Worm (Caenorhabditis elegans): Measurements from ENCODE around the gene nspb-1.

ce11 chrIV:6627798-6628197, 36.9 kb upstream of the nspb-1 start, which contains the start of gene cest-5.2:
- TF ChIP-seq dpl-1 (GFP tag; optimal IDR thresholded peaks at IDR 0.05) (no peak), jun-1 (tag; optimal IDR thresholded peaks at IDR 0.05) (no peak), lin-15B (tag; optimal IDR thresholded peaks at IDR 0.05) (no peak), aha-1 (tag) (no peak), nhr-25 (tag; optimal IDR thresholded peaks at IDR 0.05; ENCODE audit: borderline replicate concordance, insufficient read depth) (no peak), pha-4 (GFP tag; IDR thresholded peaks at IDR 0.05) (no peak), pha-4 (tag; optimal IDR thresholded peaks at IDR 0.05) (no peak), ceh-82 (tag; optimal IDR thresholded peaks at IDR 0.05) (no peak)

Measured in whole organism, L4 larva.